Worm (Caenorhabditis elegans) whole organism, mixed stage, embryonic: ENCODE data around the gene C39D10.7.

Source experiments
- M03D4.4 ChIP-seq: sonication (generic microtip); optimal IDR thresholded peaks from 2 replicates; lab custom pipeline; 2017; ENCODE audit warnings: mild to moderate bottlenecking, missing genetic modification characterization, missing compliant biosample characterization
- bed-3 ChIP-seq: fragments of 200-800 bp; sonication (Bioruptor generic); optimal IDR thresholded peaks from 3 replicates; lab custom pipeline; 2018; ENCODE audit warnings: mild to moderate bottlenecking, missing genetic modification characterization, moderate library complexity, missing compliant biosample characterization
- blmp-1 ChIP-seq: fragments of 150-350 bp; optimal IDR thresholded peaks from 2 replicates; lab custom pipeline; 2014; ENCODE audit warnings: missing biosample characterization, missing genetic modification characterization
- ceh-39 ChIP-seq: fragments of 150-350 bp; optimal IDR thresholded peaks from 2 replicates; lab custom pipeline; 2014; ENCODE audit warnings: missing biosample characterization, missing genetic modification characterization
- ceh-43 ChIP-seq: fragments of 200-800 bp; sonication (Bioruptor generic); optimal IDR thresholded peaks from 2 replicates; lab custom pipeline; 2018; ENCODE audit warnings: mild to moderate bottlenecking, missing genetic modification characterization, moderate library complexity, missing compliant biosample characterization
- ceh-83 ChIP-seq: fragments of 200-800 bp; sonication (Bioruptor generic); optimal IDR thresholded peaks from 2 replicates; lab custom pipeline; 2018; ENCODE audit warnings: mild to moderate bottlenecking, missing genetic modification characterization, missing compliant biosample characterization
- cnd-1 ChIP-seq: fragments of 200-800 bp; sonication (Bioruptor generic); optimal IDR thresholded peaks from 2 replicates; lab custom pipeline; 2018; ENCODE audit warnings: mild to moderate bottlenecking, missing genetic modification characterization, missing compliant biosample characterization
- drap-1 ChIP-seq: fragments of 200-800 bp; sonication (Bioruptor generic); optimal IDR thresholded peaks from 3 replicates; lab custom pipeline; 2018; ENCODE audit warnings: mild to moderate bottlenecking, missing genetic modification characterization, missing compliant biosample characterization
- elt-1 ChIP-seq: sonication (generic microtip); optimal IDR thresholded peaks from 2 replicates; lab custom pipeline; 2017; ENCODE audit warnings: missing genetic modification characterization, mild to moderate bottlenecking, missing compliant biosample characterization, antibody characterized with exemption, moderate library complexity, borderline replicate concordance; ENCODE audit not compliant: insufficient read depth
- elt-3 ChIP-seq: fragments of 150-350 bp; optimal IDR thresholded peaks from 2 replicates; lab custom pipeline; 2014; ENCODE audit warnings: missing biosample characterization, missing genetic modification characterization
- flh-1 ChIP-seq: fragments of 200-800 bp; sonication (Bioruptor generic); optimal IDR thresholded peaks from 2 replicates; lab custom pipeline; 2018; ENCODE audit warnings: mild to moderate bottlenecking, missing genetic modification characterization, moderate library complexity, missing compliant biosample characterization
- ham-2 ChIP-seq: fragments of 200-800 bp; sonication (Bioruptor generic); optimal IDR thresholded peaks from 2 replicates; lab custom pipeline; 2018; ENCODE audit warnings: mild to moderate bottlenecking, missing genetic modification characterization, missing compliant biosample characterization
- hlh-1 ChIP-seq: fragments of 150-350 bp; optimal IDR thresholded peaks from 2 replicates; lab custom pipeline; 2014; ENCODE audit warnings: missing biosample characterization, missing genetic modification reagents, missing genetic modification characterization
- lsy-2 ChIP-seq: fragments of 150-350 bp; optimal IDR thresholded peaks from 2 replicates; lab custom pipeline; 2014; ENCODE audit warnings: missing biosample characterization, missing genetic modification characterization
- mab-5 ChIP-seq: fragments of 150-350 bp; optimal IDR thresholded peaks from 2 replicates; lab custom pipeline; 2014; ENCODE audit warnings: missing biosample characterization, missing genetic modification characterization
- mep-1 ChIP-seq: fragments of 150-350 bp; optimal IDR thresholded peaks from 2 replicates; lab custom pipeline; 2017; ENCODE audit warnings: missing biosample characterization, missing genetic modification reagents, missing genetic modification characterization, inconsistent platforms
- mls-2 ChIP-seq: sonication (generic microtip); optimal IDR thresholded peaks from 2 replicates; lab custom pipeline; 2016; ENCODE audit warnings: mild to moderate bottlenecking, missing genetic modification characterization, moderate library complexity, missing compliant biosample characterization
- nhr-12 ChIP-seq: fragments of 150-350 bp; optimal IDR thresholded peaks from 2 replicates; lab custom pipeline; 2014; ENCODE audit warnings: missing biosample characterization, missing genetic modification characterization
- nhr-2 ChIP-seq: fragments of 150-350 bp; optimal IDR thresholded peaks from 2 replicates; lab custom pipeline; 2014; ENCODE audit warnings: missing biosample characterization, missing genetic modification characterization
- nhr-28 ChIP-seq: fragments of 150-350 bp; optimal IDR thresholded peaks from 2 replicates; lab custom pipeline; 2014; ENCODE audit warnings: missing biosample characterization, missing genetic modification characterization
- nhr-76 ChIP-seq: sonication (generic microtip); optimal IDR thresholded peaks from 2 replicates; lab custom pipeline; 2017; ENCODE audit warnings: missing biosample characterization, missing genetic modification characterization
- sem-2 ChIP-seq: fragments of 200-800 bp; sonication (Bioruptor generic); optimal IDR thresholded peaks from 2 replicates; lab custom pipeline; 2018; ENCODE audit warnings: mild to moderate bottlenecking, missing genetic modification characterization, missing compliant biosample characterization
- snpc-4 ChIP-seq: fragments of 150-350 bp; optimal IDR thresholded peaks from 2 replicates; lab custom pipeline; 2014; ENCODE audit warnings: missing biosample characterization, missing genetic modification characterization
- sptf-1 ChIP-seq: sonication (generic microtip); optimal IDR thresholded peaks from 2 replicates; lab custom pipeline; 2017; ENCODE audit warnings: mild to moderate bottlenecking, missing genetic modification characterization, moderate library complexity, missing compliant biosample characterization
- tbx-8 ChIP-seq: fragments of 200-800 bp; sonication (Bioruptor generic); optimal IDR thresholded peaks from 2 replicates; lab custom pipeline; 2018; ENCODE audit warnings: mild to moderate bottlenecking, missing genetic modification characterization, moderate library complexity, missing compliant biosample characterization
- unc-120 ChIP-seq: sonication (generic microtip); optimal IDR thresholded peaks from 2 replicates; lab custom pipeline; 2017; ENCODE audit warnings: missing genetic modification characterization, missing compliant biosample characterization; ENCODE audit not compliant: poor library complexity, severe bottlenecking
- zip-8 ChIP-seq: fragments of 150-350 bp; optimal IDR thresholded peaks from 2 replicates; lab custom pipeline; 2014; ENCODE audit warnings: missing biosample characterization, missing genetic modification characterization

The C39D10.7 gene

DNA sequence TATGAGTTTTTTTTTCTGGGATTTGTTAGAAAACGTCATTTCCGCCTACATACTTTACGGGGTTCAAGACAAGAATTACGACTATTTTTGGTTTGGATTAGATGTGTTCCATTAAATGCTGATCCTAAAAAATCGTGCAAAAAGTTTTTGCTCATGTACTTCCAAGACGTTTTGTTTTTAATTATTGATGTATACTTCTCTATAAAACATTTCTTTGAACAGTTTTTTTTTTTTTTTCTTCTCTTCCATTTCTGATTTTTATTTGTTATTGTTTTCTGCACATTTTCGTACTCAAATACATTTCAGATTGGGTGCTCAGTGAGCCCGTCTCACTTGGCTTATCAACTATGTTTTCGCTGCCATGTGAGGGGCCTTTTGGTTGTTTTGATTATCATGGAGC, 10.8 kb downstream of the C39D10.7 start, which contains the start of gene C39D10.11:
TSS of gene C39D10.11 (plus strand) at position 301 of the 400 bp plus-strand sequence.
- TF ChIP-seq nhr-76 (tag; lab: Kevin White, UChicago) = no peak
- no peak for TF ChIP-seq elt-1
- TF ChIP-seq cnd-1 (tag; lab: Kevin White, UChicago) = no peak
- TF ChIP-seq drap-1 (GFP tag; lab: Kevin White, UChicago) = no peak
- TF ChIP-seq elt-3 = no peak
- TF ChIP-seq flh-1 = no peak
- TF ChIP-seq nhr-28 = no peak
- TF ChIP-seq nhr-12 = no peak
- TF ChIP-seq tbx-8 (GFP tag; lab: Kevin White, UChicago) = no peak
- no peak for TF ChIP-seq sptf-1 (tag; lab: Kevin White, UChicago)
- TF ChIP-seq mab-5 (tag; lab: Kevin White, UChicago) = no peak
- TF ChIP-seq ham-2 (GFP tag; lab: Kevin White, UChicago) = no peak
- no peak for TF ChIP-seq ceh-83 (GFP tag; lab: Kevin White, UChicago)
- TF ChIP-seq bed-3 (GFP tag; lab: Kevin White, UChicago) = no peak
- TF ChIP-seq unc-120 (tag; lab: Kevin White, UChicago) = no peak
- no peak for TF ChIP-seq sem-2
- no peak for TF ChIP-seq snpc-4

DNA sequence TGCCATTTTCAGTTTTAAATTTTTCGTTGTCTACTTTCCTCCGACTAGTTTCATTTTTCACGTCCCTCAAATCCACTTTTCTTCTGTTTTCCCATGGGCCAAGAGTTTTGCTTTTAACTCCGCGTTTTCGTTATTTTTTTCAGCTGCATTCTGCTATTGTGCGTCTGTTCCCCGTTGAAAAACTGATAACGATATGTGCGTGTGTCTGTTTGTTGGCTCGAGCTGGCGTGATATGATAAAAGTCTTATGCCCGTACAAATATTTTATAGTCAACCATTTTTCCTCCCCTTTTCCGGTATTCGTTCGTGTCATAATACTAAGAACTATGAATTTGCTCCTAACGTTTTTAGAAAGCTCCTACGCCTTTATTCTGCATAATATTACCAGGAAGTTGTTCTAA, 11.9 kb downstream of the C39D10.7 start:
- TF ChIP-seq nhr-12 (no peak), blmp-1 (tag; lab: Kevin White, UChicago) (no peak), nhr-28 (no peak), mep-1 (tag; lab: Kevin White, UChicago) (no peak), ceh-43 (no peak), sptf-1 (tag; lab: Kevin White, UChicago) (no peak), bed-3 (GFP tag; lab: Kevin White, UChicago) (no peak), unc-120 (tag; lab: Kevin White, UChicago) (no peak), ceh-39 (tag; lab: Kevin White, UChicago) (no peak), nhr-2 (tag; lab: Kevin White, UChicago) (no peak), ham-2 (GFP tag; lab: Kevin White, UChicago) (no peak)

DNA sequence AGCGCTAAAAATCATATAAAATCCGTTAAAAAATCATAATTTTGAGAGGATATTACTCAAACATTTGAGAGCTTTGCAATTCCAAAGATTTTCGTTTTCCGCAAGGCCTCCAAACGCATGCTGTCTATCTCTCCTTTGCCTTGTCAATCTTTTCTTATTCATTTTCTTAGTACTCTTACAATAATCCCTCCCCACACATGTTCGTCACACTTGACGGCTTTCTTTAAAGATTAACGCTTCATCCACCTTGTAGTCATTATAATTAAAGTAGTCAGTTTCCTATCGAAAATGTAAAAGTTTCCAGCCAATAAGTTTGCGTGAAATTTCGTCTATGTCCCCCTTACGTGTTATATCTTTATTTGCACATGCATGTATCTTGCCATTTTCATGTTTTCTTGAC, 13.6 kb downstream of the C39D10.7 start:
- TF ChIP-seq ceh-83 (GFP tag; lab: Kevin White, UChicago) (no peak), mab-5 (tag; lab: Kevin White, UChicago) (no peak), mep-1 (tag; lab: Kevin White, UChicago) (no peak), nhr-28 (no peak), ceh-43 (no peak), zip-8 (tag; lab: Kevin White, UChicago) (no peak), blmp-1 (tag; lab: Kevin White, UChicago) (no peak), lsy-2 (tag; lab: Kevin White, UChicago) (no peak), M03D4.4 (tag; lab: Kevin White, UChicago) (no peak), unc-120 (tag; lab: Kevin White, UChicago) (no peak), elt-3 (no peak), tbx-8 (GFP tag; lab: Kevin White, UChicago) (no peak), elt-1 (no peak)

- TF ChIP-seq elt-1 (no peak), ceh-39 (tag; lab: Kevin White, UChicago) (no peak), sptf-1 (tag; lab: Kevin White, UChicago) (no peak), blmp-1 (tag; lab: Kevin White, UChicago) (no peak), nhr-76 (tag; lab: Kevin White, UChicago) (no peak), cnd-1 (tag; lab: Kevin White, UChicago) (no peak), drap-1 (GFP tag; lab: Kevin White, UChicago) (no peak), nhr-12 (no peak), mls-2 (tag; lab: Kevin White, UChicago) (no peak), snpc-4 (no peak), nhr-28 (no peak), ceh-43 (no peak), ham-2 (GFP tag; lab: Kevin White, UChicago) (no peak), sem-2 (no peak)
These were observed 15.6 kb downstream of the C39D10.7 start for ce11 chrX:7898131-7898530.

ce11 chrX:7897690-7898089, 16.0 kb downstream of the C39D10.7 start, which contains the start of gene latd-1:
latd-1 (minus strand) TSS chrX:7897790.
- TF ChIP-seq nhr-2 (tag; lab: Kevin White, UChicago) (no peak), nhr-28 (no peak), lsy-2 (tag; lab: Kevin White, UChicago) (no peak), hlh-1 (tag; lab: Kevin White, UChicago) (no peak), mep-1 (tag; lab: Kevin White, UChicago) (no peak), zip-8 (tag; lab: Kevin White, UChicago) (no peak), ceh-39 (tag; lab: Kevin White, UChicago) (no peak), elt-3 (no peak)
